Worm (Caenorhabditis elegans) whole organism, L4/young adult: Measurements from ENCODE around the gene H12D21.6.
A peak's percentile ranks its signal among the peaks of the same experiment; 100 is the strongest.

Source experiments
- W03F9.2 ChIP-seq: fragments of 150-350 bp; optimal IDR thresholded peaks from 2 replicates; lab custom pipeline; 2014; ENCODE audit warnings: missing biosample characterization, missing genetic modification characterization
- dao-5 ChIP-seq: sonication (generic microtip); optimal IDR thresholded peaks from 2 replicates; lab custom pipeline; 2016; ENCODE audit warnings: missing genotype, missing genetic modification characterization, moderate library complexity, missing compliant biosample characterization
- him-1 ChIP-seq: sonication (generic microtip); optimal IDR thresholded peaks from 2 replicates; lab custom pipeline; 2016; ENCODE audit warnings: missing genotype, missing genetic modification reagents, missing genetic modification characterization, missing compliant biosample characterization

Gene H12D21.6

ce11 chrV:14897731-14898130 lies at the start of gene H12D21.6:
TSS of gene H12D21.6 (minus strand) at chrV:14897831.
- TF ChIP-seq W03F9.2 (tag; lab: Kevin White, UChicago) (no peak), dao-5 (tag; lab: Kevin White, UChicago) (no peak), him-1 (tag; lab: Kevin White, UChicago) (no peak)

ce11 chrV:14947022-14947421 lies 49.4 kb upstream of the H12D21.6 start, which contains the start of gene C30G7.4:
TSS of gene C30G7.4 (minus strand) at chrV:14947122.
- TF ChIP-seq W03F9.2 (tag; lab: Kevin White, UChicago) (no peak), him-1 (tag; lab: Kevin White, UChicago) (no peak), dao-5 (tag; lab: Kevin White, UChicago) (no peak)

ce11 chrV:14945697-14946096 lies 48.1 kb upstream of the H12D21.6 start, which contains the start of gene C30G7.3:
TSS of gene C30G7.3 (minus strand) at chrV:14945704.
- TF ChIP-seq W03F9.2 (tag; lab: Kevin White, UChicago) = no peak
- TF ChIP-seq him-1 (tag; lab: Kevin White, UChicago) = no peak
- no peak for TF ChIP-seq dao-5 (tag; lab: Kevin White, UChicago)

ce11 chrV:14945124-14945523 lies 47.5 kb upstream of the H12D21.6 start:
- TF ChIP-seq dao-5 (tag; lab: Kevin White, UChicago) (no peak), him-1 (tag; lab: Kevin White, UChicago) (no peak)

- no peak for TF ChIP-seq W03F9.2 (tag; lab: Kevin White, UChicago)
- TF ChIP-seq him-1 (tag; lab: Kevin White, UChicago) = no peak
- no peak for TF ChIP-seq dao-5 (tag; lab: Kevin White, UChicago)
Measured at ce11 chrV:14943774-14944173, 46.1 kb upstream of the H12D21.6 start.

ce11 chrV:14942898-14943297 lies 45.3 kb upstream of the H12D21.6 start:
- TF ChIP-seq dao-5 (tag; lab: Kevin White, UChicago) (no peak), him-1 (tag; lab: Kevin White, UChicago) (no peak), W03F9.2 (tag; lab: Kevin White, UChicago) (no peak)

ce11 chrV:14936587-14936986 lies 39.0 kb upstream of the H12D21.6 start, which contains the start of gene C30G7.2:
TSS of gene C30G7.2 (plus strand) at chrV:14936887.
- TF ChIP-seq W03F9.2 (tag; lab: Kevin White, UChicago) = no peak
- TF ChIP-seq him-1 (tag; lab: Kevin White, UChicago) = no peak
- no peak for TF ChIP-seq dao-5 (tag; lab: Kevin White, UChicago)

ce11 chrV:14933450-14934218 lies 36.0 kb upstream of the H12D21.6 start:
- no peak for TF ChIP-seq W03F9.2 (tag; lab: Kevin White, UChicago)
- no peak for TF ChIP-seq dao-5 (tag; lab: Kevin White, UChicago)
- TF ChIP-seq him-1 (tag; lab: Kevin White, UChicago) = no peak

ce11 chrV:14930168-14930567 lies 32.5 kb upstream of the H12D21.6 start:
- TF ChIP-seq W03F9.2 (tag; lab: Kevin White, UChicago) (no peak), him-1 (tag; lab: Kevin White, UChicago) (peak; percentile 69)

ce11 chrV:14928248-14928647 lies 30.6 kb upstream of the H12D21.6 start, which contains the start of gene srg-55:
TSS of gene srg-55 (minus strand) at chrV:14928348.
- TF ChIP-seq him-1 (tag; lab: Kevin White, UChicago) (no peak), W03F9.2 (tag; lab: Kevin White, UChicago) (no peak), dao-5 (tag; lab: Kevin White, UChicago) (no peak)

ce11 chrV:14924104-14924503 lies 26.5 kb upstream of the H12D21.6 start, which contains the start of gene srg-54:
TSS of gene srg-54 (minus strand) at chrV:14924204.
- TF ChIP-seq W03F9.2 (tag; lab: Kevin White, UChicago) (no peak), dao-5 (tag; lab: Kevin White, UChicago) (no peak), him-1 (tag; lab: Kevin White, UChicago) (no peak)

ce11 chrV:14921509-14921908 lies 23.9 kb upstream of the H12D21.6 start, which contains the start of gene zmp-4:
TSS of gene zmp-4 (minus strand) at chrV:14921609.
- TF ChIP-seq dao-5 (tag; lab: Kevin White, UChicago) = no peak
- TF ChIP-seq him-1 (tag; lab: Kevin White, UChicago) = no peak
- TF ChIP-seq W03F9.2 (tag; lab: Kevin White, UChicago) = no peak

ce11 chrV:14915599-14915998 lies 18.0 kb upstream of the H12D21.6 start, which contains the start of gene H12D21.11:
TSS of gene H12D21.11 (plus strand) at chrV:14915899.
- no peak for TF ChIP-seq dao-5 (tag; lab: Kevin White, UChicago)
- TF ChIP-seq W03F9.2 (tag; lab: Kevin White, UChicago) = no peak
- no peak for TF ChIP-seq him-1 (tag; lab: Kevin White, UChicago)
